Worm (Caenorhabditis elegans) whole organism, L1 larva: ENCODE data around the gene Y50E8A.2.

Source experiments
- efl-1 ChIP-seq, 4 experiments: fragments of 150-350 bp; optimal IDR thresholded peaks in 3 of 4; peaks in 1 of 4; 1 replicate in 1 of 4; 2 replicates in 3 of 4; lab custom pipeline; 2014; ENCODE audit warnings: missing biosample characterization in 2 of 4, missing genetic modification characterization in 2 of 4, missing genetic modification reagents in 2 of 4
- egl-27 ChIP-seq, 2 experiments: fragments of 150-350 bp in 1 of 2; sonication (generic microtip); optimal IDR thresholded peaks; 3 replicates each; lab custom pipeline; 2017 to 2018; ENCODE audit warnings: missing biosample characterization in 2 of 2, missing genetic modification characterization in 2 of 2, missing genetic modification reagents in 2 of 2
- elt-3 ChIP-seq, 6 experiments: fragments of 150-350 bp in 1 of 6; sonication (generic microtip); optimal IDR thresholded peaks; 2 replicates each; lab custom pipeline; 2017 to 2018; ENCODE audit warnings: missing biosample characterization in 6 of 6, missing genetic modification characterization in 6 of 6, inconsistent platforms in 1 of 6
- isw-1 ChIP-seq: fragments of 200-800 bp; sonication (Bioruptor generic); IDR thresholded peaks from 2 replicates; pipeline ENCODE4 v1.3.6; 2022; ENCODE audit warnings: missing genetic modification characterization, missing compliant biosample characterization
- mdl-1 ChIP-seq, 2 experiments: fragments of 150-350 bp; optimal IDR thresholded peaks; 2 replicates each; lab custom pipeline; 2014 to 2017; ENCODE audit warnings: missing biosample characterization in 2 of 2, missing genetic modification characterization in 2 of 2, inconsistent platforms in 1 of 2
- nhr-11 ChIP-seq: fragments of 150-350 bp; optimal IDR thresholded peaks from 2 replicates; lab custom pipeline; 2014; ENCODE audit warnings: missing biosample characterization, missing genetic modification characterization
- nhr-237 ChIP-seq: fragments of 150-350 bp; optimal IDR thresholded peaks from 2 replicates; lab custom pipeline; 2014; ENCODE audit warnings: missing biosample characterization, missing genetic modification characterization
- nhr-47 ChIP-seq: sonication (generic microtip); optimal IDR thresholded peaks from 2 replicates; lab custom pipeline; 2016; ENCODE audit warnings: mild to moderate bottlenecking, missing genetic modification characterization, moderate library complexity, missing compliant biosample characterization
- nhr-76 ChIP-seq: sonication (generic microtip); optimal IDR thresholded peaks from 2 replicates; lab custom pipeline; 2017; ENCODE audit warnings: missing biosample characterization, missing genetic modification characterization
- pag-3 ChIP-seq: sonication (generic microtip); optimal IDR thresholded peaks from 2 replicates; lab custom pipeline; 2017; ENCODE audit warnings: missing genetic modification characterization, mild to moderate bottlenecking, missing compliant biosample characterization, antibody characterized with exemption, borderline replicate concordance; ENCODE audit not compliant: insufficient read depth
- rnt-1 ChIP-seq: sonication (generic microtip); optimal IDR thresholded peaks from 2 replicates; lab custom pipeline; 2016; ENCODE audit warnings: mild to moderate bottlenecking, missing genetic modification characterization, moderate library complexity, missing compliant biosample characterization
- unc-30 ChIP-seq: sonication (generic microtip); optimal IDR thresholded peaks from 2 replicates; lab custom pipeline; 2017; ENCODE audit warnings: missing biosample characterization, missing genetic modification characterization
- unc-62 ChIP-seq: fragments of 150-350 bp; optimal IDR thresholded peaks from 2 replicates; lab custom pipeline; 2014; ENCODE audit warnings: missing biosample characterization, missing genetic modification reagents, missing genetic modification characterization
- zag-1 ChIP-seq: fragments of 150-350 bp; optimal IDR thresholded peaks from 2 replicates; lab custom pipeline; 2014; ENCODE audit warnings: missing biosample characterization, missing genetic modification characterization

- TF ChIP-seq elt-3 (tag; optimal IDR thresholded peaks at IDR 0.05; lab: Kevin White, UChicago) (no peak), rnt-1 (no peak), mdl-1 (tag; optimal IDR thresholded peaks at IDR 0.05; lab: Kevin White, UChicago) (no peak), isw-1 (GFP tag; lab: Robert Waterston, UW) (no peak), nhr-11 (tag; lab: Kevin White, UChicago) (no peak), nhr-76 (tag; lab: Kevin White, UChicago) (no peak), unc-30 (no peak), nhr-237 (tag; lab: Kevin White, UChicago) (no peak), zag-1 (tag; lab: Kevin White, UChicago) (no peak), unc-62 (GFP tag; lab: Kevin White, UChicago) (no peak), nhr-47 (tag; lab: Kevin White, UChicago) (no peak), egl-27 (tag; optimal IDR thresholded peaks at IDR 0.05; lab: Kevin White, UChicago) (no peak), efl-1 (optimal IDR thresholded peaks at IDR 0.05; lab: Kevin White, UChicago) (no peak), efl-1 (GFP tag; optimal IDR thresholded peaks at IDR 0.05 in 1 of 2; lab: Kevin White, UChicago) (no peak), pag-3 (tag; lab: Kevin White, UChicago) (no peak)
These were observed 9.2 kb downstream of the Y50E8A.2 start, which contains the start of gene R08A2.1 for ce11 chrV:14719491-14719890.
